Worm (Caenorhabditis elegans) whole organism, midembryonic: ENCODE measurements around the gene Y39A1C.1.

ENCODE experiments used
- T22C8.4 ChIP-seq: fragments of 200-800 bp; sonication (Bioruptor generic); IDR thresholded peaks from 2 replicates; pipeline ENCODE4 v1.3.6; 2022; ENCODE audit warnings: missing genetic modification characterization, missing compliant biosample characterization
- cog-1 ChIP-seq: sonication (generic microtip); optimal IDR thresholded peaks from 2 replicates; lab custom pipeline; 2016; ENCODE audit warnings: missing genetic modification characterization, missing compliant biosample characterization
- flt-1 ChIP-seq: fragments of 200-800 bp; sonication (Bioruptor generic); IDR thresholded peaks from 2 replicates; pipeline ENCODE4 v1.3.6; 2022; ENCODE audit warnings: missing genetic modification characterization, missing compliant biosample characterization
- klf-2 ChIP-seq: fragments of 200-800 bp; sonication (Bioruptor generic); conservative IDR thresholded peaks from 2 replicates; pipeline ENCODE4 v1.3.6; 2022; ENCODE audit warnings: missing genetic modification reagents, missing genetic modification characterization, missing compliant biosample characterization
- med-1 ChIP-seq: sonication (generic microtip); optimal IDR thresholded peaks from 2 replicates; lab custom pipeline; 2017; ENCODE audit warnings: missing genetic modification characterization, mild to moderate bottlenecking, missing compliant biosample characterization, antibody characterized with exemption, missing genetic modification reagents; ENCODE audit not compliant: insufficient read depth
- ref-1 ChIP-seq: fragments of 200-800 bp; sonication (Bioruptor generic); conservative IDR thresholded peaks from 2 replicates; pipeline ENCODE4 v1.3.6; 2022; ENCODE audit warnings: missing genetic modification reagents, missing genetic modification characterization, missing compliant biosample characterization
- tab-1 ChIP-seq: fragments of 200-800 bp; sonication (Bioruptor generic); IDR thresholded peaks from 2 replicates; pipeline ENCODE4 v1.3.6; 2022; ENCODE audit warnings: missing genetic modification characterization, missing compliant biosample characterization
- ztf-23 ChIP-seq: fragments of 200-800 bp; sonication (Bioruptor generic); IDR thresholded peaks from 2 replicates; pipeline ENCODE4 v1.3.6; 2022; ENCODE audit warnings: missing genetic modification reagents, missing genetic modification characterization, missing compliant biosample characterization
- ztf-29 ChIP-seq: fragments of 200-800 bp; sonication (Bioruptor generic); IDR thresholded peaks from 2 replicates; pipeline ENCODE4 v1.3.6; 2022; ENCODE audit warnings: missing genetic modification reagents, missing genetic modification characterization, missing compliant biosample characterization

Gene Y39A1C.1

DNA sequence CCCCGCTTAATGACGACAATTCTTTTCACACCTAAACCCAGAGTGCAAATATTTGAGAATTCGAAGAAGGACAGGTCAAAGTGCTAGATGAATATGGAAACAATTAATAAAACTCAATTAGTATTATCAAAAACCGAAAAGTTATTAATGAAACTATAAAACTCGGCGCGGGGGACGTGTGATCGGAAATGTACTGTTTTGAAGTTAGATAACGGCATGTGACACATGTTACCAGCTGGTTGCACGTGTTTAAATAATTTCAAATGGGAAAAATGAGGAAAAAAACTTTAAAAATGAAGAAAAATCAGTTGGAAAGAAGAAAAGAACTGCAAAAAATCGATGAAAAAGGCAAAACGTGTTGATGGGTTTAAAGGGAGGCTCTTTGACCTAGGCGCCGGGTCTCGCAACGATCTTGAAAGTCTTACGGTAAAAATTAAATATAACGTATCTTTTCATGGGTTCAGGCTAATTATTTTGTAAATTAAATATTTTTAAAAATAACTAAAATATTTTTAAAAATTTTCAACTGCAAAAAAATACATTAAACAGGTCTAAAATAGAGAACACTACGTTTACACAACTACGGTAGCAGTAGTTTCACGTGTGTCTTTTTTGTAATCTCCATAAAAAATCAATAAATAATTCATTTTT lies 34.5 kb upstream of the Y39A1C.1 start:
- TF ChIP-seq ztf-29 = no peak
- TF ChIP-seq cog-1 (tag; lab: Kevin White, UChicago) = no peak
- TF ChIP-seq flt-1 (GFP tag; lab: Robert Waterston, UW) = no peak
- TF ChIP-seq tab-1 (GFP tag; lab: Robert Waterston, UW) = no peak

ce11 chrIII:10822494-10823113 lies 32.6 kb upstream of the Y39A1C.1 start:
- TF ChIP-seq med-1 (GFP tag; lab: Kevin White, UChicago) = no peak
- no peak for TF ChIP-seq klf-2 (GFP tag; lab: Robert Waterston, UW)
- TF ChIP-seq ztf-29 = no peak
- TF ChIP-seq ref-1 (GFP tag; lab: Robert Waterston, UW) = no peak
- no peak for TF ChIP-seq cog-1 (tag; lab: Kevin White, UChicago)
- no peak for TF ChIP-seq T22C8.4 (GFP tag; lab: Robert Waterston, UW)
- TF ChIP-seq tab-1 (GFP tag; lab: Robert Waterston, UW) = no peak

DNA sequence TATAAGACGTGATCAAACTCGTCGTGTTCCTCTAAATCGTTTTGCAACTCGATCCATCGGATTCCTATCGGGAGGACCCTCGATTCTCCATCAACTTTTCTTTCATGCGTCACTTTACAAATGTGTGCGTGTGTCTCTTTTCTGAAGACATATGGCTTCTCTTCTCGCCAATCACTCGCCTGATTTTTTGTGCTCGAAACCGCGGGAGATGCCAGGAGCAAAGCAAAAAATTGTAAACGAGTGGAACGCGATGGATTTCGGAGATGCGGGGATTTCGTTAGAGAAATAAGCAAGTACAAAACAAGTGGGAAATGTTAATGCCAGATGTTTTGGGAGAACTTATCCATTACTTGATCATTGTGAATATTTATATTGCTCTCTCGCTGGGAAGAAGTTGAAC lies 31.0 kb upstream of the Y39A1C.1 start:
- TF ChIP-seq med-1 (GFP tag; lab: Kevin White, UChicago) (no peak), tab-1 (GFP tag; lab: Robert Waterston, UW) (no peak), klf-2 (GFP tag; lab: Robert Waterston, UW) (no peak), cog-1 (tag; lab: Kevin White, UChicago) (no peak), flt-1 (GFP tag; lab: Robert Waterston, UW) (no peak), T22C8.4 (GFP tag; lab: Robert Waterston, UW) (no peak), ref-1 (GFP tag; lab: Robert Waterston, UW) (no peak), ztf-23 (GFP tag; lab: Robert Waterston, UW) (no peak), ztf-29 (no peak)

DNA sequence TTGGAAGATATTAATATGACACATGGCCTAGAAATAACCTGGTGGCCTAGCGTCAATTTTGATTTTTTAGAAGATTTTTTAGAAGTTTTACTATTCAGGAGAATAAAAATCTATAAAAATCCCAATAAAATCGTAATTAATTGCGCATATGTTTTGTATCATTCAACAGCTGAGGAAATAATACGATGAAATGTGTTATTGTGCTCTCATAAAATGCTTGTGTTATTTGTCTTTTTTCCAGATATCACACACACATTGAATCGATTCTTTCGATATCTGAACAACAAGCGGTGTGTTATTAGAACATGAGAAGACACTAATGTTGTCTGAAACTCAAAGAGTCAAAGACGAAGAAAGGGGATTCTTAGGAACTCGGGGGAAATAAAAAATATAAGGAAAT lies 30.2 kb upstream of the Y39A1C.1 start:
- TF ChIP-seq klf-2 (GFP tag; lab: Robert Waterston, UW) (no peak), T22C8.4 (GFP tag; lab: Robert Waterston, UW) (no peak), ref-1 (GFP tag; lab: Robert Waterston, UW) (no peak), cog-1 (tag; lab: Kevin White, UChicago) (no peak), tab-1 (GFP tag; lab: Robert Waterston, UW) (no peak), med-1 (GFP tag; lab: Kevin White, UChicago) (no peak), ztf-23 (GFP tag; lab: Robert Waterston, UW) (no peak), ztf-29 (no peak), flt-1 (GFP tag; lab: Robert Waterston, UW) (no peak)

- TF ChIP-seq ref-1 (GFP tag; lab: Robert Waterston, UW) = no peak
These were observed 23.8 kb upstream of the Y39A1C.1 start for ce11 chrIII:10831483-10831882.

ce11 chrIII:10832636-10833035 lies 22.6 kb upstream of the Y39A1C.1 start, which contains the start of gene sbsp-1:
sbsp-1 (plus strand) TSS chrIII:10832936.
- TF ChIP-seq ztf-23 (GFP tag; lab: Robert Waterston, UW) = no peak
- TF ChIP-seq ref-1 (GFP tag; lab: Robert Waterston, UW) = no peak
- TF ChIP-seq ztf-29 = no peak
- TF ChIP-seq cog-1 (tag; lab: Kevin White, UChicago) = no peak
- no peak for TF ChIP-seq med-1 (GFP tag; lab: Kevin White, UChicago)
- TF ChIP-seq tab-1 (GFP tag; lab: Robert Waterston, UW) = no peak
- no peak for TF ChIP-seq T22C8.4 (GFP tag; lab: Robert Waterston, UW)
- TF ChIP-seq flt-1 (GFP tag; lab: Robert Waterston, UW) = no peak
- TF ChIP-seq klf-2 (GFP tag; lab: Robert Waterston, UW) = no peak

ce11 chrIII:10844873-10845272 lies 10.4 kb upstream of the Y39A1C.1 start, which contains the start of gene pde-12:
pde-12 (minus strand) TSS chrIII:10845020.
- TF ChIP-seq flt-1 (GFP tag; lab: Robert Waterston, UW) (no peak), ztf-23 (GFP tag; lab: Robert Waterston, UW) (peak; percentile 35; the same call in 1 of the 2 replicates)

- TF ChIP-seq tab-1 (GFP tag; lab: Robert Waterston, UW) = peak; percentile 66; the same call in 1 of the 2 replicates
- TF ChIP-seq med-1 (GFP tag; lab: Kevin White, UChicago) = peak; percentile 51
- TF ChIP-seq ztf-29 = 0 out of 2 replicates have a peak, but pooled peaks have one; percentile 54
- 0 out of 2 replicates have a peak, but pooled peaks have one; percentile 50 for TF ChIP-seq klf-2 (GFP tag; lab: Robert Waterston, UW)
- TF ChIP-seq ref-1 (GFP tag; lab: Robert Waterston, UW) = 0 out of 2 replicates have a peak, but pooled peaks have one; percentile 45
- peak; percentile 90 for TF ChIP-seq ztf-23 (GFP tag; lab: Robert Waterston, UW)
- peak; percentile 73 for TF ChIP-seq T22C8.4 (GFP tag; lab: Robert Waterston, UW)
- peak; percentile 89 for TF ChIP-seq flt-1 (GFP tag; lab: Robert Waterston, UW)
- TF ChIP-seq cog-1 (tag; lab: Kevin White, UChicago) = peak; percentile 71
These were observed 6.4 kb upstream of the Y39A1C.1 start, which contains the start of the genes fbxb-85 and hex-3 for ce11 chrIII:10848858-10849257. fbxb-85 (minus strand) TSS chrIII:10848963. hex-3 (plus strand) TSS chrIII:10849222.

DNA sequence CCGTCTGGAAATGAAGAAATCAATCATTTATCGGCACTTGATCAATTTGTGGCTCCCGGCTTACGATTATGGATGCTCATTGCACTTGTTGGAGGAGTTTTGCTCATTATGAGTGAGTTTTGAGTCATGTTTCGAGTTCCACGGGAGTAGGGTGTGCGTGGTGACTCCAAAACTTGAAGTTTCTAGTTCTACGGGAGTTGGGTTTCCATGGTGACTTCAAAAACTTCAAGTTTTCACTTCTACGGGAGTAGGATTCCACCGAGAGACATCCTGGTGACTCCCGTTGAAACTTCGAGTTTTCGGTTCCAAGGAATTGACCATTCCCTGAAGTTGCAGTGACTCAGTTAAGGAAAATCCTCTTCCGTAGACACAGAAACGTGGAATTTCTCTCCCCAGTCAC lies 1.6 kb downstream of the Y39A1C.1 start:
- TF ChIP-seq cog-1 (tag; lab: Kevin White, UChicago) (no peak), ref-1 (GFP tag; lab: Robert Waterston, UW) (peak; percentile 28; the same call in 1 of the 2 replicates), flt-1 (GFP tag; lab: Robert Waterston, UW) (peak; percentile 66; the same call in 1 of the 2 replicates), ztf-23 (GFP tag; lab: Robert Waterston, UW) (peak; percentile 78), klf-2 (GFP tag; lab: Robert Waterston, UW) (peak; percentile 70; the same call in 1 of the 2 replicates), ztf-29 (no peak), med-1 (GFP tag; lab: Kevin White, UChicago) (no peak), T22C8.4 (GFP tag; lab: Robert Waterston, UW) (0 out of 2 replicates have a peak, but pooled peaks have one; percentile 32), tab-1 (GFP tag; lab: Robert Waterston, UW) (no peak)
